Worm (Caenorhabditis elegans) whole organism, midembryonic: ENCODE data around the gene C53A5.17.

ENCODE experiments used
- T22C8.4 ChIP-seq: fragments of 200-800 bp; sonication (Bioruptor generic); IDR thresholded peaks from 2 replicates; pipeline ENCODE4 v1.3.6; 2022; ENCODE audit warnings: missing genetic modification characterization, missing compliant biosample characterization
- cog-1 ChIP-seq: sonication (generic microtip); optimal IDR thresholded peaks from 2 replicates; lab custom pipeline; 2016; ENCODE audit warnings: missing genetic modification characterization, missing compliant biosample characterization
- flt-1 ChIP-seq: fragments of 200-800 bp; sonication (Bioruptor generic); IDR thresholded peaks from 2 replicates; pipeline ENCODE4 v1.3.6; 2022; ENCODE audit warnings: missing genetic modification characterization, missing compliant biosample characterization
- klf-2 ChIP-seq: fragments of 200-800 bp; sonication (Bioruptor generic); conservative IDR thresholded peaks from 2 replicates; pipeline ENCODE4 v1.3.6; 2022; ENCODE audit warnings: missing genetic modification reagents, missing genetic modification characterization, missing compliant biosample characterization
- med-1 ChIP-seq: sonication (generic microtip); optimal IDR thresholded peaks from 2 replicates; lab custom pipeline; 2017; ENCODE audit warnings: missing genetic modification characterization, mild to moderate bottlenecking, missing compliant biosample characterization, antibody characterized with exemption, missing genetic modification reagents; ENCODE audit not compliant: insufficient read depth
- ref-1 ChIP-seq: fragments of 200-800 bp; sonication (Bioruptor generic); conservative IDR thresholded peaks from 2 replicates; pipeline ENCODE4 v1.3.6; 2022; ENCODE audit warnings: missing genetic modification reagents, missing genetic modification characterization, missing compliant biosample characterization
- tab-1 ChIP-seq: fragments of 200-800 bp; sonication (Bioruptor generic); IDR thresholded peaks from 2 replicates; pipeline ENCODE4 v1.3.6; 2022; ENCODE audit warnings: missing genetic modification characterization, missing compliant biosample characterization
- ztf-23 ChIP-seq: fragments of 200-800 bp; sonication (Bioruptor generic); IDR thresholded peaks from 2 replicates; pipeline ENCODE4 v1.3.6; 2022; ENCODE audit warnings: missing genetic modification reagents, missing genetic modification characterization, missing compliant biosample characterization
- ztf-29 ChIP-seq: fragments of 200-800 bp; sonication (Bioruptor generic); IDR thresholded peaks from 2 replicates; pipeline ENCODE4 v1.3.6; 2022; ENCODE audit warnings: missing genetic modification reagents, missing genetic modification characterization, missing compliant biosample characterization

C53A5.17 gene

ce11 chrV:14501136-14501535 lies 19.8 kb downstream of the C53A5.17 start, which contains the start of gene R02D5.24:
Gene R02D5.24, plus strand, starts transcription at chrV:14501340.
- TF ChIP-seq flt-1 (GFP tag; lab: Robert Waterston, UW) = 0 out of 2 replicates have a peak, but pooled peaks have one; percentile 15
- no peak for TF ChIP-seq klf-2 (GFP tag; lab: Robert Waterston, UW)
- no peak for TF ChIP-seq tab-1 (GFP tag; lab: Robert Waterston, UW)
- no peak for TF ChIP-seq med-1 (GFP tag; lab: Kevin White, UChicago)
- TF ChIP-seq T22C8.4 (GFP tag; lab: Robert Waterston, UW) = no peak

ce11 chrV:14500554-14500953 lies 20.3 kb downstream of the C53A5.17 start:
- TF ChIP-seq ztf-23 (GFP tag; lab: Robert Waterston, UW) (no peak), T22C8.4 (GFP tag; lab: Robert Waterston, UW) (no peak), med-1 (GFP tag; lab: Kevin White, UChicago) (no peak), ztf-29 (GFP tag; lab: Robert Waterston, UW) (no peak), ref-1 (GFP tag; lab: Robert Waterston, UW) (no peak)

DNA sequence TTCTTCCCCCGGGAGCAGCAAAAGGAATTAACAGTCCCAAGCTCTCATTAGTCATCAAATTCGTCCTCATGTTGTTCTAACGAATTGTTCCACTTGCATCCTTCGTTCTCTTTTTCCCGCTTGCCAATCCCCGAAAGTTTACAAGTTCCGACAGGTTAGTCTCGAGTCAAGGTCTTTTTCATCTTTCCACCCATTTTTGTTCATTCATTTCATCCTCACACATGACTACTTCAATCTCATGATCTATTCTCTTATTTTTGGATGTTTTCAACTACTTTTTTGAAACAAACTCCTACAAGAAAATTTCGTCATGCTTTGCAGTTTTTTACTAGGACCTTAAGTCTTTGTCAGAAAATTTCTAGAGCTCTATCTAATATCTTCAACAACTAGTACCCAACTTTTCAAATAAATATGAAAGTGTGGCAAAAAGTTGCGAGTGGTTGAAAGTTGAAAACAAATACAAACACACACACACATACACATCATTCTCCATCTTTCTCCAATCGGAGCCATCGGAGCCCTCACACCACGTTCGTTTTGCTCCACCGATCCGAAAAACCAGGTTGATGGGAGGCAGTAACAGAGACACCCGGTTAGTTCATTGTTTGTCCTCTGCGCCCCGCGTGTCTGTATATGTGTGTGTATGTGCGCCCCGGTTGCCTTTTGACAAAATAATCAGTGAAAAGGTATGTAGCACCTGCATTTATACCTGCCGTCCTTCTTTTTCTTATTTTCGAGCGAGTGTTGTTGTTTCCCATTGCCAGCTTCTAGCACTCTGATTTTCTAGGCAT lies 21.6 kb downstream of the C53A5.17 start:
- TF ChIP-seq ztf-23 (GFP tag; lab: Robert Waterston, UW) (no peak), flt-1 (GFP tag; lab: Robert Waterston, UW) (no peak), tab-1 (GFP tag; lab: Robert Waterston, UW) (no peak), klf-2 (GFP tag; lab: Robert Waterston, UW) (no peak), ztf-29 (GFP tag; lab: Robert Waterston, UW) (no peak), T22C8.4 (GFP tag; lab: Robert Waterston, UW) (no peak), cog-1 (no peak), med-1 (GFP tag; lab: Kevin White, UChicago) (no peak), ref-1 (GFP tag; lab: Robert Waterston, UW) (no peak)

DNA sequence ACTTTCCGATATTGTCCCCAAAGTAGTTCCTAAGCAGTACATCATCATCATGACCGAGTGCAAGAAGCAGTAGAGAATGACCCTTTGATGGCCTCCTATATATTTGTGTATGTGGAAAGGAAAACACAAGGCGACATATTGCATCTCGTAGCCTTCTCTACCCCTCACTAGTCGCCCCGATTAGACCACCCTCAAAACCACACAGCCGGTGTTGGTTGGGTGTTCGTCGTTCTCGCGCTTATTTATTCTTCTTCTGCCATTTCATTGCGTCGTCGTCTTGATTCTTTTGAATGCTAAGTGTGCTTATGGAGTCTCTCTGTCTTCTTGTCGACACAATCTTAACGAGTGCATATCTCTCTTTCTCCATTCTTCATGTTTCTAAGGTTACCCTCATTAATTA lies 22.7 kb downstream of the C53A5.17 start:
- TF ChIP-seq flt-1 (GFP tag; lab: Robert Waterston, UW) (peak; percentile 61; the same call in 1 of the 2 replicates), T22C8.4 (GFP tag; lab: Robert Waterston, UW) (no peak), tab-1 (GFP tag; lab: Robert Waterston, UW) (no peak), cog-1 (peak; percentile 34)

ce11 chrV:14496446-14496845 lies 24.5 kb downstream of the C53A5.17 start:
- TF ChIP-seq med-1 (GFP tag; lab: Kevin White, UChicago) (no peak), ztf-23 (GFP tag; lab: Robert Waterston, UW) (no peak), cog-1 (no peak), klf-2 (GFP tag; lab: Robert Waterston, UW) (no peak), T22C8.4 (GFP tag; lab: Robert Waterston, UW) (no peak), tab-1 (GFP tag; lab: Robert Waterston, UW) (no peak), ztf-29 (GFP tag; lab: Robert Waterston, UW) (no peak), ref-1 (GFP tag; lab: Robert Waterston, UW) (no peak), flt-1 (GFP tag; lab: Robert Waterston, UW) (no peak)

DNA sequence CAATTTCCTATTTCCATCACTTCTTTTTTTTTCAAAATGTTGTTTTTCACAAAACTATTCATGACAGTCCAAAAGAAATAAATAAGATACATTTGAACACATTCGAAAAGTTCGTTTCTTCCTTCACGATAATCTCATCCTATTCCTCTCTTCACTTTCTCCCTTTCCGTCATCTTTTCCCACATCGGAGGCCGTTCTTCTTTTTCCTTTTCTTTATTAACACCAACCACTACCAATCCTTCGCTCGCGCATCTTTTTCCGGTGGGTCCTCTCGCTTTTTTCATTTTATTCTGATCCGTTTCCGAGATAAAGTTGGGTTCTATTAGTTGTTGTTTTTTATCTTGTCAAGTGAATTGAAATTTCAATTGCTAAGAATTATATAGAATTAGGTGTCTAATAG lies 25.4 kb downstream of the C53A5.17 start:
- no peak for TF ChIP-seq ztf-29 (GFP tag; lab: Robert Waterston, UW)
- TF ChIP-seq med-1 (GFP tag; lab: Kevin White, UChicago) = no peak
- no peak for TF ChIP-seq flt-1 (GFP tag; lab: Robert Waterston, UW)
- TF ChIP-seq cog-1 = no peak
- TF ChIP-seq tab-1 (GFP tag; lab: Robert Waterston, UW) = no peak
- no peak for TF ChIP-seq T22C8.4 (GFP tag; lab: Robert Waterston, UW)
- TF ChIP-seq klf-2 (GFP tag; lab: Robert Waterston, UW) = no peak
- no peak for TF ChIP-seq ztf-23 (GFP tag; lab: Robert Waterston, UW)
- TF ChIP-seq ref-1 (GFP tag; lab: Robert Waterston, UW) = no peak

- TF ChIP-seq ref-1 (GFP tag; lab: Robert Waterston, UW) (no peak), tab-1 (GFP tag; lab: Robert Waterston, UW) (no peak), T22C8.4 (GFP tag; lab: Robert Waterston, UW) (no peak), ztf-29 (GFP tag; lab: Robert Waterston, UW) (no peak), klf-2 (GFP tag; lab: Robert Waterston, UW) (no peak), med-1 (GFP tag; lab: Kevin White, UChicago) (no peak), ztf-23 (GFP tag; lab: Robert Waterston, UW) (no peak), flt-1 (GFP tag; lab: Robert Waterston, UW) (no peak), cog-1 (no peak)
These were observed 27.2 kb downstream of the C53A5.17 start for ce11 chrV:14493665-14494064.

DNA sequence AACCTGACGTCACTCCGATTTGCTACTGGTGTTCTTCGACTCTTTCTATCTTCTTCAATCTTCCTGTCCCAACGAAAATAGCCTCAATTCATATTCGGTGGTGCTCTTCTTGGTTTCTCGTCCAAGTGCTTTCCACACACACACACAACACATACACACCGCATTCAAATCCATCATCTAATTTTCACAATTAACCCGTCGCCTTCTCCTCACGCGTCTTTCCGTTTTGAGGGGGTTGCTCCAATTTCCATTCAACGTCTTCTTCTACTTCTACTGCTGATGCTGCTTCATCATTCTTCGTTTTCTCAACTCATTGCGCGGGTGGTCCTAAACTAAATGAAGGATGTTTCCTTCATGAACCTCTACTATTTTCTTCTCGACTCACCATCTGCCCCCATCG lies 29.8 kb downstream of the C53A5.17 start:
- TF ChIP-seq flt-1 (GFP tag; lab: Robert Waterston, UW) = no peak
- no peak for TF ChIP-seq klf-2 (GFP tag; lab: Robert Waterston, UW)
- no peak for TF ChIP-seq ztf-23 (GFP tag; lab: Robert Waterston, UW)
- TF ChIP-seq ztf-29 (GFP tag; lab: Robert Waterston, UW) = no peak
- no peak for TF ChIP-seq cog-1
- no peak for TF ChIP-seq ref-1 (GFP tag; lab: Robert Waterston, UW)
- no peak for TF ChIP-seq T22C8.4 (GFP tag; lab: Robert Waterston, UW)
- no peak for TF ChIP-seq med-1 (GFP tag; lab: Kevin White, UChicago)
- TF ChIP-seq tab-1 (GFP tag; lab: Robert Waterston, UW) = no peak

DNA sequence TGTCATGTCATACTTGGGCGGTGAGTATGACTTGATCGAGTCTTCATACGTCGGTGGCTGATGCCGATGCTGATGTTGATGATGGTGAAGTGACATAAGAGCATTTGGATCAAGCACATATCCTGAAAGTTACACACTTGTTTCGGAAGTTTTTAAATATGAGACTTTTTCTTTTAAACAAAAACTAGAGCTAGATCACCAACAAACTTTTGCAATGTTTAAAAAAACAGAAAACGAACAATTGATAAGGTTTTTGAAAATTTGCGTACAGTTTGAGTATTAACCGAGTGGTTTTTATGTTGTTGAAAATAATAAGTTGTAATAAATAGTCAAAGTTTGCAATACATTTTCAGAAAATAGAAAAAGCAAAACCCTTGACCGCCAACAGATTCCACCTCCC lies 36.3 kb downstream of the C53A5.17 start, which contains the start of gene R02D5.4:
R02D5.4 (minus strand) TSS at position 101 of the 400 bp plus-strand sequence.
- TF ChIP-seq klf-2 (GFP tag; lab: Robert Waterston, UW) (no peak), ztf-29 (GFP tag; lab: Robert Waterston, UW) (no peak), med-1 (GFP tag; lab: Kevin White, UChicago) (no peak), flt-1 (GFP tag; lab: Robert Waterston, UW) (no peak), ztf-23 (GFP tag; lab: Robert Waterston, UW) (no peak), T22C8.4 (GFP tag; lab: Robert Waterston, UW) (no peak), ref-1 (GFP tag; lab: Robert Waterston, UW) (no peak), cog-1 (no peak), tab-1 (GFP tag; lab: Robert Waterston, UW) (no peak)
